Worm (Caenorhabditis elegans) whole organism, L4/young adult: ENCODE data around the gene T25E12.16.

Experiments
- W03F9.2 ChIP-seq: fragments of 150-350 bp; optimal IDR thresholded peaks from 2 replicates; lab custom pipeline; 2014; ENCODE audit warnings: missing biosample characterization, missing genetic modification characterization
- dao-5 ChIP-seq: sonication (generic microtip); optimal IDR thresholded peaks from 2 replicates; lab custom pipeline; 2016; ENCODE audit warnings: missing genotype, missing genetic modification characterization, moderate library complexity, missing compliant biosample characterization
- him-1 ChIP-seq: sonication (generic microtip); optimal IDR thresholded peaks from 2 replicates; lab custom pipeline; 2016; ENCODE audit warnings: missing genotype, missing genetic modification reagents, missing genetic modification characterization, missing compliant biosample characterization

Gene T25E12.16

DNA sequence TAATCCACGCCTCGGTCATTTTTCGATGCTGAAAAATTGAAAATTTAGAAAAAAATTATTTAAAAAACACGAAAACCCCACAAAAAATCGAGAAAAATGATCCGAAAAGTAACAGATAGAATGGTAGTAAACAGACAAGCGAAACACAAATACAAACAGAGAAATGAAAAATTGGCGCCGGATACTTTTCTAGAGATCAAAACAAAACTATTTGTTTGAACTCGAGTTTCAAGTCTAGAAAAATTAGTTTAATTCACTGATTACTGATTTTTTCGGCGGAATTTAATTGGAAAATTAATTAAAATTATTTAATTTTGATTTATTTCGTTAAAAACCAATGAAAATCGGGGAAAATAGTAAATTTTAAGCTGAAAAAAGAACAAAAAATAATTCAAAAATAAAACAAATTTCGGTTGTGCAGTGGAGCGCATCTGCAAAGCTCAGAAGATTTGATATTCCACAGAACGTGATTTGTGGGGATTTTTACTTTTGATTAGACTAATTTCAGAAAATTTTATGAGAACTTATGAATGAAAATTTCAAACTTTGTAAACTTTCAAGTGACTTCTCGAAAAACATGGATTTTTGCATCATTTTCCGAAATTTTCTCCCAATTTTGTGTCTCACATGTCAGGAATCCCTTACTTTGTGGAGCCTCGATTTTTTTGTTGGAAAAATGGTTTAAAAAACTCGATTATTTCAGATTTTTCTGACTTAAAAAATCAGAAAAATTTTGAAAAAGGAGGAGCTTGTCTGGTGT lies 12.8 kb upstream of the T25E12.16 start, which contains the start of gene gyg-2:
gyg-2 (minus strand) TSS at position 28 of the 760 bp plus-strand sequence.
- TF ChIP-seq dao-5 (tag; lab: Kevin White, UChicago) (no peak), W03F9.2 (tag; lab: Kevin White, UChicago) (no peak), him-1 (tag; lab: Kevin White, UChicago) (no peak)

DNA sequence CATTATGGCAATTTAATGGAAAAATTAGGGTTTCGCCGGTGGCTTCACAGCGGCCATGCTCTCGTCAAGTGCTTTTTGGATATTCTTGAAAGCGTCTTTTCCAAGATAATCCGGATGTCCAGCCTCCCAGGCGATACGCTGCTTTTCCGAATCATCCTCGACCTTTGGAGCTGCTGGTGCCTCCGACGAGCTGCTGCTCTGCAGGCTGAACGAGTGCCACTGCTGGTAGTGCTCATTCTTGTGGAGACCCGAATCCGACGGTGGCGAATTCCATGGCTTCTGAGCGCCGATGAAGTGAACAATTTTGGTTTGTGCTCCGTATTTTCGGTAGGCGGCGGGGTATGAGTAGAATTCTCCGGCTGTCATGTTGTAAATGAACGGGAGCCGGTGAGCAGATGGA lies 11.6 kb upstream of the T25E12.16 start:
- TF ChIP-seq him-1 (tag; lab: Kevin White, UChicago) (no peak), dao-5 (tag; lab: Kevin White, UChicago) (no peak), W03F9.2 (tag; lab: Kevin White, UChicago) (no peak)

DNA sequence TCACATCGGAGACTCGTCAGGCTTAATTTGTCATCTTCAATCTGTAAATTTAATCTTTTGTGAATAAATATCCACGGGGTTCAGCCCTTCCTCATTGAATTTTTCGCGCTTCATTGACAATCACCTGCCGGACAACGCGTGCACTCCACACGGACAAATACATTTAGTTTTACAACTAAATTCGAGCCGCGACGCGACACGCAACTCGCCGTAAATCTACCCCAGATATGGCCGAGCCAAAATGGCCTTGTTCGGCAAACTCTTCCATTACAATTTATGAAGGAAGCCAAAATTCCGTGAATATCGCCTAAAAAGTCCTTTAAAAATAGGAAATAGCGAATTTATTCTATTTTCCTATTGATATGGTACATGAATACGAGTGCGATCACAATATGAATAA lies 11.2 kb upstream of the T25E12.16 start:
- TF ChIP-seq W03F9.2 (tag; lab: Kevin White, UChicago) (no peak), him-1 (tag; lab: Kevin White, UChicago) (no peak), dao-5 (tag; lab: Kevin White, UChicago) (no peak)

DNA sequence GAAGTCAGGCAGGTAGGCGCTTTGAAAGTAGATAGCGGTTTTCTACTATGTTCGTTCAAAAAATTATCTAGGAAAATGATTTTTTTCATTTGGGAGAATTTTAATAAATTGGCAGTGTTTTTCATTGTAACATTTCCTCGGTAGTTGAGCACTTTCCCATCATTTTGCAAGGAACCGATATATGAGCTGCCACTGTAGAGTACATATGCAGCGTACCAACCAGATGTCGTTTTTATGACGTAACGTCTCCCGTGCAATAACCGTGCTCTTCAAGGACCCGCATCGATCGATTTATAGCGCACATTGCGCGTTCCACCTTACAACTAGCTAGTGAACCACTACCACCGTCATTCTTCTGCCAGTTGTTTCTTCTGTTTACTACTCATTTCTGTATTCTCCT lies 8.5 kb upstream of the T25E12.16 start, which contains the start of gene T25E12.6:
T25E12.6 (plus strand) TSS at position 301 of the 400 bp plus-strand sequence.
- TF ChIP-seq him-1 (tag; lab: Kevin White, UChicago), result no peak
- no peak for TF ChIP-seq W03F9.2 (tag; lab: Kevin White, UChicago)
- no peak for TF ChIP-seq dao-5 (tag; lab: Kevin White, UChicago)

DNA sequence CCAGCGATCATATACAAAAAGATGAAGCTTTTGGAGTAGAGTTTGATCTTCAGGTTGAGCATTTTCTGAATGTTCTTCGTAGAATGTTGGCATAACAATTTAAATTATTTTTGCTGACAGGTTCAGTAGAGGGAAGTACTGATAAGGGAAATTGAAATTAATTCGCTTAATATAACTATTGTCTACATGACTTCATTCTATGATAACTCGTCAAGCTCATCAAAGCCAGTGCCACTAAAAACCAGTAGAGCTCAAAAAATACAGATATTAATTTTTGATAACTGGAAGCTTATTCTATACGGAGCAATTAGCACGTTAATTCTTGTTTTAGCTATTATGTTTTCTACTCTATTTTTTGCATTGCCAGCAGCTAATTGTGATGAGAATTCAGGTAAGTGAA lies 5.5 kb upstream of the T25E12.16 start, which contains the start of the genes clec-29 and clec-39:
clec-29 (minus strand) TSS at position 101 of the 400 bp plus-strand sequence.
clec-39 (plus strand) TSS at position 169 of the 400 bp plus-strand sequence.
- TF ChIP-seq him-1 (tag; lab: Kevin White, UChicago), result no peak
- TF ChIP-seq W03F9.2 (tag; lab: Kevin White, UChicago), result no peak
- TF ChIP-seq dao-5 (tag; lab: Kevin White, UChicago), result no peak

DNA sequence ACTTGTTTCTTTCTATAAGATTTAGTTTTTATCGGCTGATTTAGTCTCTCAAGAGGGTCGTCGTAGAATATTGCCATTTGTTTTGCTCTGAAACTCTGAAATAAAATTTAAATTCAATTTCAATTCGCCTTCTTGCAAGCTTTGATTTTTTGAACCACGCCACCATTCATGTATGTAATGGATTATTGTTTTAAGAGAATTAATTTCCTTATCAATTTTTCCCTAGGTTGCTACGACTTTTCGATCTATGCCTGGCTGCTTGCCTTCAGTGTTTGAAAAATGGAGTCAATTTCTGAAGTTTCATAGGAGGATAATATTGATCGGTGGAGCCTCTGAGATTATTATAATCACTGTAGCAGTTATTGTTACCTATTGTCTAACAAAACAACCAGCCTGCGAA lies 1.9 kb upstream of the T25E12.16 start, which contains the start of the genes clec-38 and clec-34:
clec-38 (minus strand) TSS at position 101 of the 400 bp plus-strand sequence.
clec-34 (plus strand) TSS at position 248 of the 400 bp plus-strand sequence.
- TF ChIP-seq him-1 (tag; lab: Kevin White, UChicago) (no peak), W03F9.2 (tag; lab: Kevin White, UChicago) (no peak), dao-5 (tag; lab: Kevin White, UChicago) (no peak)

DNA sequence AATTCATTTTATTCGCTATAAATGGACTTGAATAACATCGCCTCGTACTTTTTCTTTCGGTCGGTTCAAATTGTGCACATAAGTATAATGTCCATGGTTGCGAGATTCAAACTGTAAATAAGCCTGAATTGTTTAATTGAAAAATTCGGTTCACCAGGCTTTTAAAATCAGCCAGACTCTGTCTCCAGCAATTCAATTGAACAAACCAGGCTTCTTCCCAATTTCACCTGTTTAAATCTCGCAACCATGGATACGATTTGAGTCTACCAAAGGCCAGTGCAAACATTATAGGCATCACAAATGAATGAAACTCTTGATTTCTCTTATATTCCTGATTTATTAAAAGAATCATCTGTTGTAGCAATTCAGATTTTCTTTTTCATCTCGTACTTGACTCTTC lies 2.0 kb downstream of the T25E12.16 start, which contains the start of gene srz-100:
srz-100 (plus strand) TSS at position 301 of the 400 bp plus-strand sequence.
- no peak for TF ChIP-seq him-1 (tag; lab: Kevin White, UChicago)
- no peak for TF ChIP-seq dao-5 (tag; lab: Kevin White, UChicago)
- no peak for TF ChIP-seq W03F9.2 (tag; lab: Kevin White, UChicago)

DNA sequence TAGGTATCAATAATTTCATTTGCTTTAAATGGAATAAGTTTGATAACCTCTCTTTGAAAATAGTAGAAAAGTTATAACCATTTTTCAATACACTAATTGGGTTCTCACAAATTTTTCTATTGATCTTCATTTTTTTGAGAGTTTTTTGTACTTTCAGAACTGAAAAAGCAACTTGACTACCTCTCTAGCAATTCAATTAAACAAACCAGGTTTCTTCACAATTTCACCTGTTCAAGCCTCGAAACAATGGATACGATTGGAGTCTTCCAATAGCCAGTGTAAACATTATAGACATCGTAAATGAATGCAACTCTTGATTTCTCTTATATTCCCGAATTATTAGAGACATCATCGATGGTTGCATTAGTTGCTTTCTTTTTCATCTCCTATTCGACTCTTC lies 3.6 kb downstream of the T25E12.16 start, which contains the start of gene srz-99:
srz-99 (plus strand) TSS at position 301 of the 400 bp plus-strand sequence.
- TF ChIP-seq him-1 (tag; lab: Kevin White, UChicago), result no peak

DNA sequence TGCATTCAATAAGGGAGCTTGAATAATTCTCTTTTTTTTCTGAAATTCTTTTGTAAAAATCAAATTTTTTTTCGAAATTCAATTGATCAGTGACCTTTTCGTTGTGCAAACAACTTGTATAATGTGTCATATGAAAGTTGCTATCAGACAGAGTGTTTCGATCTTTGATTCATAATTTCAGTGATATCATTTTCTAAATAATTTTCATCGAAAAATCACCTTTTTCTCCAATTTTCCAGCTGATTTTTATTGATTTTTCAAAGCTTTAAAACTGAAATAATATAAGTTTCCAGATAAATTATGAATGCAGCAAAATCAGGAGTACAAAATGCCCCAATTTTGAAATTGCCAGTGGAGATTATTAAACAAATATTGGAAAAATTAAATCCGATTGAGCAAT lies 5.2 kb downstream of the T25E12.16 start, which contains the start of gene fbxa-127:
fbxa-127 (plus strand) TSS at position 301 of the 400 bp plus-strand sequence.
- TF ChIP-seq W03F9.2 (tag; lab: Kevin White, UChicago) (no peak), dao-5 (tag; lab: Kevin White, UChicago) (no peak), him-1 (tag; lab: Kevin White, UChicago) (no peak)

DNA sequence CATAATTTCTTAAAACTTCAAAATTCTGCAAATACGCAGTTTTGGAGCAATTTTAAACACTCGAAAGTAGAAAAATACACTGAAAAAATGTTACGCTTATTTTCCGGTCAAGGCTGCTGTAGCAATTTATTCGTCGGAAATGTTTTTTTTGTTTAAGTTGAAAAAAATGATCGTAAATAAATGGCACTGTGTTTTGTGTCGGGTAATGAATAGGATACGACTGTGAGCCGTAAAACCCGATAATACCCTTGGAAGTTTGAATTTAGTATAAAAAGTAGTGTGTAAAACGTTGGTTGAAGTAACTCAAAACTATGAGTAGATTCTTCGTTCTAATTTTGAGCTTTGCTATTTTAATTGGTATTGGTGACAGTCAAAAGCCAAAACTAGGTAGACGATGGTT lies 6.7 kb downstream of the T25E12.16 start, which contains the start of gene T25E12.14:
T25E12.14 (plus strand) TSS at position 301 of the 400 bp plus-strand sequence.
- no peak for TF ChIP-seq dao-5 (tag; lab: Kevin White, UChicago)
- TF ChIP-seq W03F9.2 (tag; lab: Kevin White, UChicago), result no peak
- TF ChIP-seq him-1 (tag; lab: Kevin White, UChicago), result no peak

DNA sequence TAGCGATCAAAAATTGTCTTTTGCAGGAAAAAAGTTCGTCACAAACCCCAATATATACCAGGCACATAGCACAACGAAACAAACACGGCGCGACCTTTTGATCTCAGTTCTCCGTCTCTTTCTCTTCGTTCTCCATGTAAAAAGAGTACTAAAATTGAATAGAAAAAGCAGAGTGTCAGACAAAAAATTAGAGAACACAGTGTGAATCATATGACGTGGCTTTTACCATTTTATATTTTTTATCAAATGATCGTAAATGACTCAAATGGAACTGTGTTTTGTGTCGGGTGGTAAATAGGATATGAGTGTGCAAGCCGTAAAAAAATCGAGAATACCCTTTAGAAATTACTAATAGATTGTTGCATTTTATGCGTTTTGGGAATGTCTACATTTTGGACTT lies 7.6 kb downstream of the T25E12.16 start:
- TF ChIP-seq dao-5 (tag; lab: Kevin White, UChicago) (no peak), him-1 (tag; lab: Kevin White, UChicago) (no peak), W03F9.2 (tag; lab: Kevin White, UChicago) (peak; percentile 47)

DNA sequence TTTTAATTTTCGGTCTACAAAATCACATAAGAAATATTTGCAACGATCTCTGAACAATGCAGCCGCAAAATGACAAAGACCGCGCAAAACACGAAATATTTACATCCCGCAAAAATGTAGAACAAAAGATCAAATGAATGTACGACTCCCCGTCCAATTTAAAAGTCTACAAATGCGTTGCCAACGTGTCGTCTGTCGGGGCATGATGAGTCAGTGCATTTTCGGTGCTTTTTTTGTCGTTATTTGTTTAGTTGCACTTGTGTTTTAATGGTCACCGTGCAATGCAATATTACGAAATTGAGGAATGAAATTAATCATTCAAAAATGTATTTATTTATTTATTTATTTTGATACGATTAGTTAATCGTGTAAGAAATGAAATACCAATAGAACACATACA lies 9.0 kb downstream of the T25E12.16 start:
- TF ChIP-seq him-1 (tag; lab: Kevin White, UChicago), result no peak
- no peak for TF ChIP-seq dao-5 (tag; lab: Kevin White, UChicago)
- TF ChIP-seq W03F9.2 (tag; lab: Kevin White, UChicago), result no peak

DNA sequence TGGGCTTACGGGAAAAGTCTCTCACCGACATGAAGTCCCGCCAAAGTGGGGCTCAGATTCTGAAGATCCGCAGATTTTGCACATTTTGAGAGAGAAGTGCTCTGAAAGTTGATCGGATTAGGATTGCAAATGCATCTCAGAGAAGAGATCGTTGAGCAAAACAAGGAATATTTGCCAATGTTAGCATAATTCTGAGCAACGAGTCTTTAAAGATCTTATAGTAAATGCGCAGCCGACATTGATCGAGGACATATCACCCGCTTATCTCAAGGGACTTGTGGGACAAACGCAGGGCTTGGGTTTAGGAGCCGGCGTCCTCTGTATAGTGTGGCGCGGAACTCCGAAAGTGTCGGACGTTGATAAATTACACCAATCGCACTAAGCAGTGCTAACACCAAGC lies 9.8 kb downstream of the T25E12.16 start, which contains the start of gene nhr-112:
nhr-112 (minus strand) TSS at position 101 of the 400 bp plus-strand sequence.
- TF ChIP-seq dao-5 (tag; lab: Kevin White, UChicago), result no peak
